Worm (Caenorhabditis elegans) whole organism, L1 larva: ENCODE results near the gene C14B1.3.

ENCODE experiments used
- aly-2 ChIP-seq: fragments of 150-350 bp; optimal IDR thresholded peaks from 2 replicates; lab custom pipeline; 2014; ENCODE audit warnings: missing biosample characterization, missing genetic modification characterization
- ama-1 ChIP-seq: fragments of 150-350 bp; optimal IDR thresholded peaks from 2 replicates; lab custom pipeline; 2014
- efl-1 ChIP-seq, 4 experiments: fragments of 150-350 bp; optimal IDR thresholded peaks in 3 of 4; peaks in 1 of 4; 1 replicate in 1 of 4; 2 replicates in 3 of 4; lab custom pipeline; 2014; ENCODE audit warnings: missing biosample characterization in 2 of 4, missing genetic modification characterization in 2 of 4, missing genetic modification reagents in 2 of 4
- elt-3 ChIP-seq, 6 experiments: fragments of 150-350 bp in 1 of 6; sonication (generic microtip); optimal IDR thresholded peaks; 2 replicates each; lab custom pipeline; 2017 to 2018; ENCODE audit warnings: missing biosample characterization in 6 of 6, missing genetic modification characterization in 6 of 6, inconsistent platforms in 1 of 6
- mep-1 ChIP-seq: fragments of 150-350 bp; optimal IDR thresholded peaks from 2 replicates; lab custom pipeline; 2014; ENCODE audit warnings: missing biosample characterization, missing genetic modification characterization
- nhr-76 ChIP-seq: sonication (generic microtip); optimal IDR thresholded peaks from 2 replicates; lab custom pipeline; 2017; ENCODE audit warnings: missing biosample characterization, missing genetic modification characterization
- nhr-77 ChIP-seq: fragments of 150-350 bp; optimal IDR thresholded peaks from 2 replicates; lab custom pipeline; 2014; ENCODE audit warnings: missing biosample characterization, missing genetic modification characterization
- nhr-85 ChIP-seq: sonication (generic microtip); peaks from one replicate; lab custom pipeline; 2016; ENCODE audit warnings: missing genetic modification characterization, inconsistent platforms, missing compliant biosample characterization
- pqm-1 ChIP-seq: sonication (generic microtip); optimal IDR thresholded peaks from 3 replicates; lab custom pipeline; 2017; ENCODE audit warnings: missing biosample characterization, missing genetic modification characterization
- sptf-1 ChIP-seq: fragments of 150-350 bp; optimal IDR thresholded peaks from 2 replicates; lab custom pipeline; 2014; ENCODE audit warnings: missing biosample characterization, missing genetic modification characterization
- unc-62 ChIP-seq: fragments of 150-350 bp; optimal IDR thresholded peaks from 2 replicates; lab custom pipeline; 2014; ENCODE audit warnings: missing biosample characterization, missing genetic modification reagents, missing genetic modification characterization
- unc-86 ChIP-seq: sonication (generic microtip); optimal IDR thresholded peaks from 2 replicates; lab custom pipeline; 2016; ENCODE audit warnings: missing genetic modification characterization, missing compliant biosample characterization
- zag-1 ChIP-seq: fragments of 150-350 bp; optimal IDR thresholded peaks from 2 replicates; lab custom pipeline; 2014; ENCODE audit warnings: missing biosample characterization, missing genetic modification characterization

DNA sequence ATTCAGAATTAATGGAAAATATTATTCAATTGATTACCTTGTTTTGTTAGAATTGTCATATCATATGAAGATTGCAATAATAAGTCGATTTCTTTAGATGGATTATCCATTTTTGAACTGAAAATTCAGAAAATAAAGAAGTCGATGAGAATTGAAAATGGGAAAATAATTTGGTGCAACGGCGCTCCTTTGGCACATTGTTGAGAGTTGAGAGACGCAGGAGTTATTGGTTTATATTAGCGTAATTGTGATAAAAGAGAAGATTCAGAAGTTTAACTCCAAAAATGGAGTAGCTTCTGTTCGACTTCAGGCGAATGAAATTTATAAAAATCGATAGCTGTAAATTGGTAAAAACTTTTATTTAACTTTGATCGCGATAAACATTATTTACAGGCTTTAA is 16.2 kb downstream of the C14B1.3 start, which contains the start of gene C14B1.8:
- no peak for TF ChIP-seq elt-3 (tag; optimal IDR thresholded peaks at IDR 0.05; lab: Kevin White, UChicago)
- no peak for TF ChIP-seq nhr-77 (tag; lab: Kevin White, UChicago)
- no peak for TF ChIP-seq mep-1 (tag; lab: Kevin White, UChicago)
- TF ChIP-seq unc-62 (GFP tag; lab: Kevin White, UChicago), result no peak
- TF ChIP-seq ama-1, result no peak
- no peak for TF ChIP-seq aly-2
- no peak for TF ChIP-seq unc-86 (tag; lab: Kevin White, UChicago)
- TF ChIP-seq pqm-1 (tag; lab: Kevin White, UChicago), result no peak
- no peak for TF ChIP-seq sptf-1 (tag; lab: Kevin White, UChicago)
- TF ChIP-seq efl-1 (optimal IDR thresholded peaks at IDR 0.05; lab: Kevin White, UChicago), result peak; percentile 43 to 45
- peak; percentile 35 to 47 for TF ChIP-seq efl-1 (GFP tag; optimal IDR thresholded peaks at IDR 0.05 in 1 of 2; lab: Kevin White, UChicago)
- TF ChIP-seq nhr-85, result no peak
- no peak for TF ChIP-seq zag-1
- TF ChIP-seq nhr-76, result no peak
